Fruit fly (Drosophila melanogaster): Measurements from ENCODE around the gene CG15282.

DNA sequence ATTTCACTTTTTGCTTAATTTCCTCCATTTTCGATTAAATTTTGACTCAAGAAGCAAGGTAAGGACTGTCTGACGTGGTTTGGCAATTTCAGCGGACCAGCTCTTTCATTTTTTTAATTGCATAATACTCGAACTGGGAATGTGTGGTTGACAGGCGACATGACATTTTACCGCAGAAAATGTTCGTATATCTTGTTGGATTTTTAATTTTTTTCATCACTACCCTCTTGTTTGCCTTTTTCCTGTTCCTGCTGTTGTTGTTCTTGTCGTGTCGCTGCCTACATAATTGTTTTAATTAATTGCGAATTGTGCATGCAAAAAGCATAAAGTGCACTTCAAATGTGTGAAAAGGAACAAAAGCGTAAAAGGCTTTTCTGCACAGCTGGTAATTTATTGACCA is 17.8 kb downstream of the CG15282 start, which contains the start of gene CG42685:
- no peak for TF ChIP-seq CG8159 (tag; optimal IDR thresholded peaks at IDR 0.05)
- no peak for TF ChIP-seq CG34367 (tag; optimal IDR thresholded peaks at IDR 0.05)
- no peak for TF ChIP-seq CG15710 (tag; optimal IDR thresholded peaks at IDR 0.05)
- no peak for TF ChIP-seq CG13204 (GFP tag; optimal IDR thresholded peaks at IDR 0.05)
- no peak for TF ChIP-seq D1 (tag; optimal IDR thresholded peaks at IDR 0.05)

Data from whole organism, pupa.